Fruit fly (Drosophila melanogaster): ENCODE data around the gene CG43796.

- TF ChIP-seq EcR (GFP tag; optimal IDR thresholded peaks at IDR 0.05) (no peak), pan (optimal IDR thresholded peaks at IDR 0.05) (no peak), CG8478 (optimal IDR thresholded peaks at IDR 0.05) (no peak), Dll (optimal IDR thresholded peaks at IDR 0.05) (no peak), usp (GFP tag; optimal IDR thresholded peaks at IDR 0.05) (no peak)
These were observed 30.7 kb upstream of the CG43796 start for dm6 chr2L:8451497-8451896.

Measured in whole organism.